Worm (Caenorhabditis elegans) whole organism, L3 larva: ENCODE results near the gene F46C5.7.

Experiments
- ceh-82 ChIP-seq: fragments of 150-350 bp; optimal IDR thresholded peaks from 2 replicates; lab custom pipeline; 2014; ENCODE audit warnings: missing biosample characterization, missing genetic modification characterization
- ceh-9 ChIP-seq: sonication (generic microtip); optimal IDR thresholded peaks from 2 replicates; lab custom pipeline; 2018; ENCODE audit warnings: missing biosample characterization, missing genetic modification characterization
- egl-27 ChIP-seq: sonication (generic microtip); optimal IDR thresholded peaks from 4 replicates; lab custom pipeline; 2017; ENCODE audit warnings: missing biosample characterization, missing genetic modification reagents, missing genetic modification characterization
- egl-5 ChIP-seq: fragments of 150-350 bp; optimal IDR thresholded peaks from 2 replicates; lab custom pipeline; 2017; ENCODE audit warnings: missing biosample characterization, missing genetic modification reagents, missing genetic modification characterization, inconsistent platforms
- elt-1 ChIP-seq: fragments of 150-350 bp; optimal IDR thresholded peaks from 2 replicates; lab custom pipeline; 2014; ENCODE audit warnings: missing biosample characterization, missing genetic modification characterization
- elt-2 ChIP-seq: sonication (generic microtip); optimal IDR thresholded peaks from 2 replicates; lab custom pipeline; 2016; ENCODE audit warnings: missing genetic modification reagents, mild to moderate bottlenecking, missing genetic modification characterization, missing compliant biosample characterization
- elt-3 ChIP-seq, 3 experiments: fragments of 150-350 bp in 1 of 3; sonication (generic microtip) in 2 of 3; optimal IDR thresholded peaks; 2 replicates in 2 of 3; 4 replicates in 1 of 3; lab custom pipeline; 2014 to 2017; ENCODE audit warnings: missing biosample characterization in 3 of 3, missing genetic modification characterization in 3 of 3
- fkh-10 ChIP-seq: sonication (generic microtip); optimal IDR thresholded peaks from 2 replicates; lab custom pipeline; 2017; ENCODE audit warnings: missing biosample characterization, missing genetic modification reagents, missing genetic modification characterization
- fos-1 ChIP-seq: fragments of 150-350 bp; optimal IDR thresholded peaks from 2 replicates; lab custom pipeline; 2014; ENCODE audit warnings: missing biosample characterization, missing genetic modification characterization
- jun-1 ChIP-seq: fragments of 150-350 bp; optimal IDR thresholded peaks from 2 replicates; lab custom pipeline; 2014; ENCODE audit warnings: missing biosample characterization, missing genetic modification reagents, missing genetic modification characterization
- lin-39 ChIP-seq: fragments of 150-350 bp; optimal IDR thresholded peaks from 2 replicates; lab custom pipeline; 2018; ENCODE audit warnings: missing biosample characterization, missing genetic modification reagents, missing genetic modification characterization
- lsy-12 ChIP-seq: sonication (generic microtip); optimal IDR thresholded peaks from 2 replicates; lab custom pipeline; 2016; ENCODE audit warnings: mild to moderate bottlenecking, missing genetic modification characterization, missing compliant biosample characterization
- mml-1 ChIP-seq: fragments of 150-350 bp; sonication (generic microtip); optimal IDR thresholded peaks from 3 replicates; lab custom pipeline; 2014; ENCODE audit warnings: missing biosample characterization, missing genetic modification characterization
- nhr-11 ChIP-seq: fragments of 150-350 bp; optimal IDR thresholded peaks from 2 replicates; lab custom pipeline; 2014; ENCODE audit warnings: missing biosample characterization, missing genetic modification characterization
- nhr-23 ChIP-seq: fragments of 150-350 bp; optimal IDR thresholded peaks from 2 replicates; lab custom pipeline; 2014; ENCODE audit warnings: missing biosample characterization, missing genetic modification reagents, missing genetic modification characterization
- nhr-237 ChIP-seq: fragments of 150-350 bp; optimal IDR thresholded peaks from 2 replicates; lab custom pipeline; 2014; ENCODE audit warnings: missing biosample characterization, missing genetic modification characterization
- nhr-25 ChIP-seq: sonication (generic microtip); optimal IDR thresholded peaks from 2 replicates; lab custom pipeline; 2017; ENCODE audit warnings: missing biosample characterization, missing genetic modification characterization
- nhr-28 ChIP-seq: fragments of 150-350 bp; optimal IDR thresholded peaks from 2 replicates; lab custom pipeline; 2014; ENCODE audit warnings: missing biosample characterization, missing genetic modification characterization
- nhr-43 ChIP-seq: sonication (generic microtip); optimal IDR thresholded peaks from 2 replicates; lab custom pipeline; 2016; ENCODE audit warnings: mild to moderate bottlenecking, missing genetic modification characterization, missing compliant biosample characterization; ENCODE audit not compliant: poor library complexity, severe bottlenecking
- nhr-76 ChIP-seq: fragments of 150-350 bp; sonication (generic microtip); optimal IDR thresholded peaks from 5 replicates; lab custom pipeline; 2014; ENCODE audit warnings: missing biosample characterization, missing genetic modification characterization
- pha-4 ChIP-seq: fragments of 150-350 bp; optimal IDR thresholded peaks from 2 replicates; lab custom pipeline; 2014; ENCODE audit warnings: missing biosample characterization, missing genetic modification reagents, missing genetic modification characterization
- pqm-1 ChIP-seq: fragments of 150-350 bp; optimal IDR thresholded peaks from 2 replicates; lab custom pipeline; 2017; ENCODE audit warnings: missing biosample characterization, missing genetic modification characterization, inconsistent platforms
- sea-2 ChIP-seq: fragments of 150-350 bp; sonication (generic microtip); optimal IDR thresholded peaks from 4 replicates; lab custom pipeline; 2014; ENCODE audit warnings: missing biosample characterization, missing genetic modification reagents, missing genetic modification characterization
- skn-1 ChIP-seq: fragments of 150-350 bp; optimal IDR thresholded peaks from 2 replicates; lab custom pipeline; 2014; ENCODE audit warnings: missing biosample characterization, missing genetic modification characterization
- tbx-2 ChIP-seq: sonication (generic microtip); optimal IDR thresholded peaks from 2 replicates; lab custom pipeline; 2016; ENCODE audit warnings: mild to moderate bottlenecking, missing genetic modification characterization, missing compliant biosample characterization
- ztf-11 ChIP-seq: fragments of 150-350 bp; optimal IDR thresholded peaks from 2 replicates; lab custom pipeline; 2014; ENCODE audit warnings: missing biosample characterization, missing genetic modification characterization
- ztf-4 ChIP-seq: fragments of 150-350 bp; optimal IDR thresholded peaks from 2 replicates; lab custom pipeline; 2014; ENCODE audit warnings: missing biosample characterization, missing genetic modification characterization

F46C5.7 gene

ce11 chrII:8830917-8831316 is 8.2 kb upstream of the F46C5.7 start:
- TF ChIP-seq lin-39 (tag; lab: Kevin White, UChicago) = no peak
- no peak for TF ChIP-seq lsy-12 (tag; lab: Kevin White, UChicago)
- no peak for TF ChIP-seq nhr-23
- TF ChIP-seq skn-1 = no peak
- no peak for TF ChIP-seq mml-1 (tag; lab: Kevin White, UChicago)
- TF ChIP-seq pha-4 = no peak
- no peak for TF ChIP-seq nhr-43 (tag; lab: Kevin White, UChicago)
- TF ChIP-seq elt-2 (tag; lab: Kevin White, UChicago) = no peak
- no peak for TF ChIP-seq ztf-4 (tag; lab: Kevin White, UChicago)
- TF ChIP-seq nhr-28 (tag; lab: Kevin White, UChicago) = no peak
- TF ChIP-seq sea-2 (GFP tag; lab: Kevin White, UChicago) = no peak
- no peak for TF ChIP-seq elt-1 (tag; lab: Kevin White, UChicago)

ce11 chrII:8832941-8833340 is 6.2 kb upstream of the F46C5.7 start:
- TF ChIP-seq nhr-11 (tag; lab: Kevin White, UChicago) (no peak), lin-39 (tag; lab: Kevin White, UChicago) (peak; percentile 16)

DNA sequence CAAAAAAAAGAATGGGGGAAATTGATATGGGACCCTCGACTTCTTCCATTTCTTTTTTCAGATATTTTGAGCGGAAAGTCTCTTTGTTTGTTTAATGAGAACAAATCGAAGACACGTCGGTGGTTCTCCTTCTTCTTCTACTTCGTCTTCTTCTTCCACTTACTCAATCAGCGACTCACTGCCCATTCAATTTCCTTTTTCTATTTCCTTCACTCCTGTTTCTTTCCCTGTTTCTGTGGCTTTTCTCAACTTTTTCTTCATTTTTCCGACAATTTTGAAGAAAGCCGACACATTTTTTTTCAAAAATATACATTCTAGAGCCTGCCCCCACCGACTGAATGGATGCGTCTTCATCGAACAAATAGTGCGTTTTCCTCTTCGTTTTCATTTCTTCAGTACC is 3.3 kb upstream of the F46C5.7 start, which contains the start of gene F46C5.4:
TSS of gene F46C5.4 (plus strand) at position 222 of the 400 bp plus-strand sequence.
- peak; percentile 69 for TF ChIP-seq fkh-10
- TF ChIP-seq elt-1 (tag; lab: Kevin White, UChicago) = no peak

DNA sequence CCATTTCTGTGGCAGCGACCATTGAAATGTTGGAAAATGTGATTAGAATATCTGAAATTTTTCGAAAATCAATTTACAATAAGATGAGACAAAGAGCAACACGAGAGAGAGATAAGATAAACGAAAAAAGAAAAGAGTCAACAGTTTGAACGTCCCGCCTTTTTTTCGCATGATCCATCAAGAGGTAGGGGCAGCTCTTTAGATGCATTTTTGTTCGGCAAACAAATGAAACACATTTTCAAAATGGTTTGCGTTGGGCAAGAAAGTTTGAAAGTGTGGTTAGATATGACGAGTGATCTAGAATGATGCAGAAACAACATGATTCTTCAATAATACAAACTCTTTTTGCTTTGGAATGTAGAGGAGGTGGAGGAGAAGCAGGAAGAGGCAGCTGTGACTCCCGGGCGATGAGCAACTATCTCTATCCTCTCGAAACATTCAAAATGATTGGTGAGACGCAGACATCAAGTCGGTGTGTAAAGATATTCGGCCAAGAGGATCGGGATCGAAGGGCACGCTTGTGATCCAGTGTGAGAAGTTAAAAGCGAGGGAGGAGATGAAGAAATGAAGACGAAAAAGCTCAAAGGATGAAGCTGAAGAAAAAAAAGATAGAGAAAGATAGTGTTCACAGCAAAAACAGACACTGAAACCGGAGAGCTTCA is 5.5 kb downstream of the F46C5.7 start, which contains the start of gene F46C5.6:
TSS of gene F46C5.6 (minus strand) at position 51 of the 662 bp plus-strand sequence.
- TF ChIP-seq egl-5 (peak; percentile 3), ceh-82 (tag; lab: Kevin White, UChicago) (no peak)

DNA sequence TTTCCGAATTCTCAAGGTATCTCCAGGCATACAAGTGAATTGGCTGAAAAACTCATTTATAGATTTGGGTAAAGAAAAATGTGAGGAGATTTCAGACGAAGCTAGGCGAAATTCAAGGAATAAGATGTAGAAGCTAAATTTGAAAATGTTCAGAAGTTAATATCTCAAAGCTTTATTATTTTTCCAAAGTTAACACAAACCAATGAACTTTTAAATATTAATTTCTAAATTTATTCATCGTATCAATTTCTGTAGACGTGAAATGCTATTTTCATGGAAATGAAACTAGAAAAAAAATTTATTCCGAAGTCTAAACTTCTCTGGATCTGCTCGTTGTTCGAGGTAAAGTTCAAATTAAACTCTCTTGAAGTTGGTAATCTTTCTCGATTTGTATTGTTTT is 6.2 kb downstream of the F46C5.7 start, which contains the start of gene agxt-1:
TSS of gene agxt-1 (plus strand) at position 301 of the 400 bp plus-strand sequence.
- TF ChIP-seq nhr-76 (tag; lab: Kevin White, UChicago) (no peak), sea-2 (GFP tag; lab: Kevin White, UChicago) (no peak), mml-1 (tag; lab: Kevin White, UChicago) (no peak), pqm-1 (tag; lab: Kevin White, UChicago) (no peak), elt-3 (tag; optimal IDR thresholded peaks at IDR 0.05; lab: Kevin White, UChicago) (no peak), jun-1 (tag; lab: Kevin White, UChicago) (no peak), lin-39 (tag; lab: Kevin White, UChicago) (no peak), nhr-237 (tag; lab: Kevin White, UChicago) (no peak), lsy-12 (tag; lab: Kevin White, UChicago) (no peak), fos-1 (no peak), ceh-9 (tag; lab: Kevin White, UChicago) (no peak), elt-1 (tag; lab: Kevin White, UChicago) (no peak), nhr-25 (no peak), ceh-82 (tag; lab: Kevin White, UChicago) (no peak), egl-27 (tag; lab: Kevin White, UChicago) (no peak)

ce11 chrII:8845932-8846331 is 6.8 kb downstream of the F46C5.7 start:
- TF ChIP-seq pqm-1 (tag; lab: Kevin White, UChicago) = peak; percentile 39
- TF ChIP-seq ztf-11 = no peak
- TF ChIP-seq lin-39 (tag; lab: Kevin White, UChicago) = no peak

DNA sequence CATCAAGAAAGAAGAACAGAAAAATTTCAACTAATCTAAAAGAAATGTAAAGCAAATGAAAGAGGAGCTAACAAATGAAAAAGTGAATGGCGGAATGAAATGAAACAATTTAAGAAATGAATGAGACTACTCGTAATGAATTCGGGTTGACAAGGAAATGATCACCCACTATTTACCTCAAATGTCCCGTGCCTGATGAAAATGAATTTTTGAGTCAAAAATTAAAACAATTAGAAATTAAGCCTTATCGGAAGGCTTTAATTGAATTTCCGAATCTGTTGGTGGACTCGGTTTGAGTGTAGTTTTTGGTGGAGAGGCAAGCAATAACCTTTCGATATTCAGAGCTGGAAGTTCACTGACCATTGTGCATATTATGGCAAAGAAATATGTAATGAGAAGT is 9.9 kb downstream of the F46C5.7 start:
- TF ChIP-seq tbx-2 (tag; lab: Kevin White, UChicago) = no peak
